Worm (Caenorhabditis elegans) whole organism, L1 larva: ENCODE measurements around the gene gst-1.
A peak's percentile ranks its signal among the peaks of the same experiment; 100 is the strongest.

ENCODE experiments used
- Y116A8C.19 ChIP-seq: sonication (generic microtip); optimal IDR thresholded peaks from 2 replicates; lab custom pipeline; 2016; ENCODE audit warnings: missing compliant biosample characterization, missing genetic modification characterization, borderline replicate concordance
- egl-27 ChIP-seq, 2 experiments: fragments of 150-350 bp in 1 of 2; sonication (generic microtip); optimal IDR thresholded peaks; 3 replicates each; lab custom pipeline; 2017 to 2018; ENCODE audit warnings: missing biosample characterization in 2 of 2, missing genetic modification characterization in 2 of 2, missing genetic modification reagents in 2 of 2
- lin-35 ChIP-seq, 2 experiments: fragments of 150-350 bp; optimal IDR thresholded peaks; 2 replicates each; lab custom pipeline; 2014; ENCODE audit warnings: missing biosample characterization in 2 of 2, missing genetic modification characterization in 2 of 2, missing genetic modification reagents in 2 of 2
- lin-39 ChIP-seq: fragments of 150-350 bp; optimal IDR thresholded peaks from 2 replicates; lab custom pipeline; 2014; ENCODE audit warnings: missing biosample characterization, missing genetic modification reagents, missing genetic modification characterization
- nhr-28 ChIP-seq: fragments of 150-350 bp; optimal IDR thresholded peaks from 2 replicates; lab custom pipeline; 2014; ENCODE audit warnings: missing biosample characterization, missing genetic modification characterization
- snpc-4 ChIP-seq: fragments of 150-350 bp; optimal IDR thresholded peaks from 2 replicates; lab custom pipeline; 2014; ENCODE audit warnings: missing biosample characterization, missing genetic modification characterization
- sptf-1 ChIP-seq: fragments of 150-350 bp; optimal IDR thresholded peaks from 2 replicates; lab custom pipeline; 2014; ENCODE audit warnings: missing biosample characterization, missing genetic modification characterization

DNA sequence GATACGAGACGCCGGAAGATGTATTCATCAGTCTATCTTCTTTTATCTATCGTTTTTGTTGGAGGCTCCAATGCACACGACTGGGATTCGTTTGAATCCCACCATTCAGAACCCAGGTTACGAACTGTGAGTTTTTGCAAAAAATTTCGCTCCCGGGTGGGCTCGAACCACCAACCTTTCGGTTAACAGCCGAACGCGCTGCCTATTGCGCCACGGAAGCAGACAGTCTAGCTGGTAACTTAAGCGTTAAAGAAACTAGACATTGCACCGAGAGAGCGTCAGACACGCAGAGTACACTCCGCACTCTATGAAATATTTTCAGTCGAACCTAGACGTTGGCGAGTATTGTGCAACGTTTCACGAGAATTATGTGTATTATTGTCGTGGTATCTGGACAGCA lies 44.9 kb downstream of the gst-1 start:
- TF ChIP-seq Y116A8C.19 = no peak
- peak; percentile 29 for TF ChIP-seq snpc-4 (tag; lab: Kevin White, UChicago)
- peak in 1 of 2 experiments; percentile 76 for TF ChIP-seq lin-35 (GFP tag; optimal IDR thresholded peaks at IDR 0.05; lab: Kevin White, UChicago)
- TF ChIP-seq lin-39 (tag; lab: Kevin White, UChicago) = no peak
- no peak for TF ChIP-seq nhr-28 (tag; lab: Kevin White, UChicago)
- no peak for TF ChIP-seq egl-27 (tag; optimal IDR thresholded peaks at IDR 0.05; lab: Kevin White, UChicago)
- TF ChIP-seq sptf-1 (tag; lab: Kevin White, UChicago) = no peak
